Worm (Caenorhabditis elegans) whole organism, midembryonic: Measurements from ENCODE around the gene srd-20.

Source experiments
- T22C8.4 ChIP-seq: fragments of 200-800 bp; sonication (Bioruptor generic); IDR thresholded peaks from 2 replicates; pipeline ENCODE4 v1.3.6; 2022; ENCODE audit warnings: missing genetic modification characterization, missing compliant biosample characterization
- cog-1 ChIP-seq: sonication (generic microtip); optimal IDR thresholded peaks from 2 replicates; lab custom pipeline; 2016; ENCODE audit warnings: missing genetic modification characterization, missing compliant biosample characterization
- flt-1 ChIP-seq: fragments of 200-800 bp; sonication (Bioruptor generic); IDR thresholded peaks from 2 replicates; pipeline ENCODE4 v1.3.6; 2022; ENCODE audit warnings: missing genetic modification characterization, missing compliant biosample characterization
- klf-2 ChIP-seq: fragments of 200-800 bp; sonication (Bioruptor generic); conservative IDR thresholded peaks from 2 replicates; pipeline ENCODE4 v1.3.6; 2022; ENCODE audit warnings: missing genetic modification reagents, missing genetic modification characterization, missing compliant biosample characterization
- med-1 ChIP-seq: sonication (generic microtip); optimal IDR thresholded peaks from 2 replicates; lab custom pipeline; 2017; ENCODE audit warnings: missing genetic modification characterization, mild to moderate bottlenecking, missing compliant biosample characterization, antibody characterized with exemption, missing genetic modification reagents; ENCODE audit not compliant: insufficient read depth
- ref-1 ChIP-seq: fragments of 200-800 bp; sonication (Bioruptor generic); conservative IDR thresholded peaks from 2 replicates; pipeline ENCODE4 v1.3.6; 2022; ENCODE audit warnings: missing genetic modification reagents, missing genetic modification characterization, missing compliant biosample characterization
- tab-1 ChIP-seq: fragments of 200-800 bp; sonication (Bioruptor generic); IDR thresholded peaks from 2 replicates; pipeline ENCODE4 v1.3.6; 2022; ENCODE audit warnings: missing genetic modification characterization, missing compliant biosample characterization
- ztf-23 ChIP-seq: fragments of 200-800 bp; sonication (Bioruptor generic); IDR thresholded peaks from 2 replicates; pipeline ENCODE4 v1.3.6; 2022; ENCODE audit warnings: missing genetic modification reagents, missing genetic modification characterization, missing compliant biosample characterization
- ztf-29 ChIP-seq: fragments of 200-800 bp; sonication (Bioruptor generic); IDR thresholded peaks from 2 replicates; pipeline ENCODE4 v1.3.6; 2022; ENCODE audit warnings: missing genetic modification reagents, missing genetic modification characterization, missing compliant biosample characterization

- TF ChIP-seq ref-1 (GFP tag; lab: Robert Waterston, UW) (no peak), klf-2 (no peak), flt-1 (GFP tag; lab: Robert Waterston, UW) (no peak), med-1 (GFP tag; lab: Kevin White, UChicago) (no peak), cog-1 (tag; lab: Kevin White, UChicago) (no peak), ztf-29 (GFP tag; lab: Robert Waterston, UW) (no peak), ztf-23 (GFP tag; lab: Robert Waterston, UW) (no peak), tab-1 (no peak), T22C8.4 (no peak)
These were observed 10.9 kb upstream of the srd-20 start for ce11 chrV:6044448-6044847.
